Worm (Caenorhabditis elegans) whole organism, early embryonic: Measurements from ENCODE around the gene C04C3.7.

Experiments
- ama-1 ChIP-seq: fragments of 150-350 bp; optimal IDR thresholded peaks from 2 replicates; lab custom pipeline; 2014
- ceh-13 ChIP-seq: fragments of 200-800 bp; sonication (Bioruptor generic); optimal IDR thresholded peaks from 2 replicates; lab custom pipeline; 2018; ENCODE audit warnings: mild to moderate bottlenecking, missing genetic modification characterization, missing compliant biosample characterization
- flt-1 ChIP-seq: fragments of 200-800 bp; sonication (Bioruptor generic); IDR thresholded peaks from 2 replicates; pipeline ENCODE4 v1.3.6; 2022; ENCODE audit warnings: missing genetic modification characterization, missing compliant biosample characterization
- hmg-4 ChIP-seq: fragments of 200-800 bp; sonication (Bioruptor generic); optimal IDR thresholded peaks from 2 replicates; lab custom pipeline; 2018; ENCODE audit warnings: mild to moderate bottlenecking, missing genetic modification characterization, missing compliant biosample characterization
- hnd-1 ChIP-seq: sonication (generic microtip); optimal IDR thresholded peaks from 2 replicates; lab custom pipeline; 2016; ENCODE audit warnings: missing genetic modification characterization, missing compliant biosample characterization
- tra-4 ChIP-seq: sonication (generic microtip); optimal IDR thresholded peaks from 2 replicates; lab custom pipeline; 2017; ENCODE audit warnings: missing genetic modification characterization, missing compliant biosample characterization

ce11 chrIV:3439354-3439753, 6.1 kb upstream of the C04C3.7 start, which contains the start of gene grd-3:
- no peak for TF ChIP-seq ama-1 (lab: Kevin White, UChicago)
- TF ChIP-seq hnd-1 = no peak
- TF ChIP-seq hmg-4 = no peak
- TF ChIP-seq ceh-13 (GFP tag; lab: Kevin White, UChicago) = no peak
- no peak for TF ChIP-seq flt-1 (GFP tag; lab: Robert Waterston, UW)
- TF ChIP-seq tra-4 (tag; lab: Kevin White, UChicago) = no peak
